Worm (Caenorhabditis elegans) whole organism, L2 larva: ENCODE data around the gene smvt-1.

Source experiments
- ZK546.5 ChIP-seq: sonication (generic microtip); optimal IDR thresholded peaks from 2 replicates; lab custom pipeline; 2017; ENCODE audit warnings: missing biosample characterization, missing genetic modification characterization
- blmp-1 ChIP-seq: sonication (generic microtip); optimal IDR thresholded peaks from 2 replicates; lab custom pipeline; 2017; ENCODE audit warnings: missing genetic modification characterization, mild to moderate bottlenecking, missing compliant biosample characterization, antibody characterized with exemption, moderate library complexity; ENCODE audit not compliant: insufficient read depth
- ceh-16 ChIP-seq: fragments of 150-350 bp; optimal IDR thresholded peaks from 2 replicates; lab custom pipeline; 2014; ENCODE audit warnings: missing biosample characterization, missing genetic modification characterization
- nhr-237 ChIP-seq: fragments of 150-350 bp; optimal IDR thresholded peaks from 2 replicates; lab custom pipeline; 2014; ENCODE audit warnings: missing biosample characterization, missing genetic modification characterization
- nhr-6 ChIP-seq: fragments of 150-350 bp; optimal IDR thresholded peaks from 2 replicates; lab custom pipeline; 2014; ENCODE audit warnings: missing biosample characterization, missing genetic modification characterization
- nhr-77 ChIP-seq: fragments of 150-350 bp; optimal IDR thresholded peaks from 2 replicates; lab custom pipeline; 2014; ENCODE audit warnings: missing biosample characterization, missing genetic modification characterization
- snpc-4 ChIP-seq: fragments of 150-350 bp; optimal IDR thresholded peaks from 2 replicates; lab custom pipeline; 2014; ENCODE audit warnings: missing biosample characterization, missing genetic modification characterization
- unc-39 ChIP-seq: fragments of 150-350 bp; optimal IDR thresholded peaks from 2 replicates; lab custom pipeline; 2014; ENCODE audit warnings: missing biosample characterization, missing genetic modification characterization
- unc-55 ChIP-seq: fragments of 150-350 bp; sonication (generic microtip); optimal IDR thresholded peaks from 3 replicates; lab custom pipeline; 2014; ENCODE audit warnings: missing biosample characterization, missing genetic modification reagents, missing genetic modification characterization
- unc-62 ChIP-seq: fragments of 150-350 bp; optimal IDR thresholded peaks from 2 replicates; lab custom pipeline; 2014; ENCODE audit warnings: missing biosample characterization, missing genetic modification reagents, missing genetic modification characterization

DNA sequence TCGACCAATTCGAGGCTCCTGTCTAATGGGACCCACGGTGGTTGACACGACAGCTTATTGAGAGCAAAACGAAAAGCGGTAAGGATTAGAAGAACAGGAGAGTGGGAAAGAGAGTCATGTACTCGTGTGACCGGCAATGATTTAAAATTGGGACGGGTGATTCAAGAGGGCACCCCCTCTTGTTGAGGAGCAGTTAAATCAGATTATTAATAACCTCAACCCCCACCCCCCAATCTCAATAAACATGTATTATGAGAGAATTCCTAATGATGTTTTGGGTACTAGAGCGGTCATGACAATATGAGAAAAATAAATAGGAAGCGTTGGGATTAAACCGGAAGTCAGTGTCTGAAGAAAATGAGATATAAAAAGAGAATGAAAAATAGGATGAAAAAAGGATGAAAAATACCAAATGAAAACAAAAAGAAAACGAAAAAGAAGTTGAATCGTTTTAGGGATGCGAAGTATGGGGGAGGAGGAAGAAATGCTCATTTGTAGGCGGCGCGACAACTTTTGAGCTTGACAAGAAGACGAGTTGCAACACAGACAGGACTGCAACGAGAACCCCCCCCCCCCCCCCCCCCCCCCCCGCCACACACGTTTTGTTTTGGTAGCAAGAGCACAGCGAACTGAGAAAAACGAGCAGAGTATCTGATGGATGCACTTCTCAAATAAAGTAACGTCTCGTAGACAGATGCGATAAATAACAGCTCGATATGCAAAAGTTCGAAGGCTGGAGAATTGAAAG is 31.7 kb downstream of the smvt-1 start:
- TF ChIP-seq ZK546.5 (no peak), nhr-77 (tag; lab: Kevin White, UChicago) (no peak), ceh-16 (no peak), unc-39 (no peak), unc-55 (GFP tag; lab: Kevin White, UChicago) (peak; percentile 13), snpc-4 (tag; lab: Kevin White, UChicago) (no peak), nhr-237 (tag; lab: Kevin White, UChicago) (no peak), unc-62 (no peak), blmp-1 (no peak), nhr-6 (tag; lab: Kevin White, UChicago) (no peak)
